Fruit fly (Drosophila melanogaster) whole organism, larva: ENCODE measurements around the gene CG31743.

Experiments
- noc ChIP-seq: fragments of 200-800 bp; sonication (Bioruptor generic); optimal IDR thresholded peaks from 3 replicates; lab custom pipeline; 2019; ENCODE audit warnings: missing biosample characterization, mild to moderate bottlenecking, missing genetic modification characterization, moderate library complexity

Gene CG31743

dm6 chr2L:16859103-16859502 lies 20.2 kb upstream of the CG31743 start:
- no peak for TF ChIP-seq noc (tag; lab: Kevin White, UChicago)

- TF ChIP-seq noc (tag; lab: Kevin White, UChicago), result no peak
These were observed 19.8 kb upstream of the CG31743 start for dm6 chr2L:16859566-16859965.

dm6 chr2L:16861126-16861525 lies 18.2 kb upstream of the CG31743 start, which contains the start of gene CG6012:
TSS of gene CG6012 (minus strand) at chr2L:16861489.
- no peak for TF ChIP-seq noc (tag; lab: Kevin White, UChicago)

dm6 chr2L:16862526-16862925 lies 16.8 kb upstream of the CG31743 start:
- no peak for TF ChIP-seq noc (tag; lab: Kevin White, UChicago)

- no peak for TF ChIP-seq noc (tag; lab: Kevin White, UChicago)
These were observed 10.4 kb upstream of the CG31743 start for dm6 chr2L:16868897-16869324.

- TF ChIP-seq noc (tag; lab: Kevin White, UChicago), result no peak
These were observed 4.4 kb upstream of the CG31743 start for dm6 chr2L:16874924-16875323.

dm6 chr2L:16876555-16876954 lies 2.8 kb upstream of the CG31743 start:
- TF ChIP-seq noc (tag; lab: Kevin White, UChicago), result no peak

- TF ChIP-seq noc (tag; lab: Kevin White, UChicago), result no peak
These were observed 1.6 kb upstream of the CG31743 start for dm6 chr2L:16877678-16878077.

- TF ChIP-seq noc (tag; lab: Kevin White, UChicago), result peak; percentile 5
These were observed 1.6 kb downstream of the CG31743 start for dm6 chr2L:16880930-16881329.

dm6 chr2L:16882372-16882771 lies 3.1 kb downstream of the CG31743 start:
- TF ChIP-seq noc (tag; lab: Kevin White, UChicago), result no peak

- TF ChIP-seq noc (tag; lab: Kevin White, UChicago), result no peak
These were observed 3.8 kb downstream of the CG31743 start for dm6 chr2L:16882871-16883849.

dm6 chr2L:16884702-16885101 lies 5.4 kb downstream of the CG31743 start:
- TF ChIP-seq noc (tag; lab: Kevin White, UChicago), result no peak

- no peak for TF ChIP-seq noc (tag; lab: Kevin White, UChicago)
These were observed 6.0 kb downstream of the CG31743 start for dm6 chr2L:16885347-16885746.

dm6 chr2L:16886459-16886858 lies 7.1 kb downstream of the CG31743 start:
- TF ChIP-seq noc (tag; lab: Kevin White, UChicago), result peak; percentile 44

dm6 chr2L:16887660-16888573 lies 8.6 kb downstream of the CG31743 start, which contains the start of the genes osi and tweek:
TSS of gene osi (minus strand) at chr2L:16887966.
TSS of gene tweek (plus strand) at chr2L:16888490.
- TF ChIP-seq noc (tag; lab: Kevin White, UChicago), result peak; percentile 53
